Worm (Caenorhabditis elegans) whole organism, midembryonic: ENCODE measurements around the gene mxl-3.

Experiments used
- T22C8.4 ChIP-seq: fragments of 200-800 bp; sonication (Bioruptor generic); IDR thresholded peaks from 2 replicates; pipeline ENCODE4 v1.3.6; 2022; ENCODE audit warnings: missing genetic modification characterization, missing compliant biosample characterization
- cog-1 ChIP-seq: sonication (generic microtip); optimal IDR thresholded peaks from 2 replicates; lab custom pipeline; 2016; ENCODE audit warnings: missing genetic modification characterization, missing compliant biosample characterization
- flt-1 ChIP-seq: fragments of 200-800 bp; sonication (Bioruptor generic); IDR thresholded peaks from 2 replicates; pipeline ENCODE4 v1.3.6; 2022; ENCODE audit warnings: missing genetic modification characterization, missing compliant biosample characterization
- klf-2 ChIP-seq: fragments of 200-800 bp; sonication (Bioruptor generic); conservative IDR thresholded peaks from 2 replicates; pipeline ENCODE4 v1.3.6; 2022; ENCODE audit warnings: missing genetic modification reagents, missing genetic modification characterization, missing compliant biosample characterization
- med-1 ChIP-seq: sonication (generic microtip); optimal IDR thresholded peaks from 2 replicates; lab custom pipeline; 2017; ENCODE audit warnings: missing genetic modification characterization, mild to moderate bottlenecking, missing compliant biosample characterization, antibody characterized with exemption, missing genetic modification reagents; ENCODE audit not compliant: insufficient read depth
- ref-1 ChIP-seq: fragments of 200-800 bp; sonication (Bioruptor generic); conservative IDR thresholded peaks from 2 replicates; pipeline ENCODE4 v1.3.6; 2022; ENCODE audit warnings: missing genetic modification reagents, missing genetic modification characterization, missing compliant biosample characterization
- tab-1 ChIP-seq: fragments of 200-800 bp; sonication (Bioruptor generic); IDR thresholded peaks from 2 replicates; pipeline ENCODE4 v1.3.6; 2022; ENCODE audit warnings: missing genetic modification characterization, missing compliant biosample characterization
- ztf-23 ChIP-seq: fragments of 200-800 bp; sonication (Bioruptor generic); IDR thresholded peaks from 2 replicates; pipeline ENCODE4 v1.3.6; 2022; ENCODE audit warnings: missing genetic modification reagents, missing genetic modification characterization, missing compliant biosample characterization
- ztf-29 ChIP-seq: fragments of 200-800 bp; sonication (Bioruptor generic); IDR thresholded peaks from 2 replicates; pipeline ENCODE4 v1.3.6; 2022; ENCODE audit warnings: missing genetic modification reagents, missing genetic modification characterization, missing compliant biosample characterization

Gene mxl-3

DNA sequence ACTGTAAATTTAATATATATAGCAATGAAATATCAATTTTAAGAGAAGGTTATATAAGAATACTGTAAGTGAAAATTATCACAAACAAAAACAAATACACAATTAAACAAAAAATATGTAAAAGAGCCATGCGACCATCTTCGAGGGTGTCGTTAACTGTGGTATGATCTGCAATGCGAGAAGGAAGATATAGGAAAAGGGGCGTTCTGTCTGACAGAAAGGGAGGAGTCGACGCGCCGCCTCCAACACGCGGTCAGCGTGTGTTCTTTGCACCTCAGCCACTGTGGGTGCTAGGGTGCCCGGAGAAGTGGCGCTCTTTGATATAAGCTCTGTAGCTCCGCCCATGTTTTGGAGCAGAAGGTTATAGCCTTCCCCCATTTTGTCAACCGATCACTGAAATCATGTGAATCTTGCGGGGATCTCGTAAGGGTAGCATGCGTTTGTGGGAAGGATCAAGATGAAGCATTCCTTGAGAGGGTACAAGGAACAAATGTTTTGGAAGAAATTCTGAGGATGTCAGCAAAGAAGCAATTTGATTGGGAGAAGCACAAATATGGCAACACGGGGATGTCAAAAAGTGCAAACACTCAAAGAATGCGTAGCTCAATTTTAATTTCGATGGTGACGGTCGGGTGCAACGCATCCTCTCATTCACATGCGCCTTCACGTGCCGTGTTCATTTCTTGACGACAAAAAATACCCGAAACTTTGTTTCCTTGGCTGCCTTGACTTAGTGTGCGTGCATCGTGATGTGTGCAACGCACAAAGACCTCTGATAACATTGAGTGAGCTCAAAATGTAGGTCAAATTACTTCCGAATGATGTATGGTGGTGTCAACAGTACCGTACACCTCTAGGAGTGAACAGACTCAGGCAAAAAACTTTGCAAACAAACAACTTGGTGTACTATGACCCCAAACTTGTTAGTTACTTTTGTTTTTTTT is at the start of gene mxl-3:
Gene mxl-3, minus strand, starts transcription at position 1 of the 944 bp plus-strand sequence.
- TF ChIP-seq med-1 (GFP tag; lab: Kevin White, UChicago) (no peak), tab-1 (GFP tag; lab: Robert Waterston, UW) (no peak), cog-1 (tag; lab: Kevin White, UChicago) (no peak), T22C8.4 (GFP tag; lab: Robert Waterston, UW) (no peak), klf-2 (GFP tag; lab: Robert Waterston, UW) (no peak), ztf-29 (GFP tag; lab: Robert Waterston, UW) (no peak)

- no peak for TF ChIP-seq med-1 (GFP tag; lab: Kevin White, UChicago)
- TF ChIP-seq T22C8.4 (GFP tag; lab: Robert Waterston, UW), result no peak
- TF ChIP-seq cog-1 (tag; lab: Kevin White, UChicago), result no peak
- TF ChIP-seq klf-2 (GFP tag; lab: Robert Waterston, UW), result no peak
- no peak for TF ChIP-seq ref-1 (GFP tag; lab: Robert Waterston, UW)
- no peak for TF ChIP-seq ztf-29 (GFP tag; lab: Robert Waterston, UW)
- no peak for TF ChIP-seq tab-1 (GFP tag; lab: Robert Waterston, UW)
- no peak for TF ChIP-seq flt-1
These were observed 48.6 kb upstream of the mxl-3 start, which contains the start of gene F02C12.2 for ce11 chrX:13399221-13399620. TSS of gene F02C12.2 (minus strand) at chrX:13399321.

- TF ChIP-seq flt-1 (no peak), cog-1 (tag; lab: Kevin White, UChicago) (peak; percentile 44)
These were observed 46.0 kb upstream of the mxl-3 start, which contains the start of gene F02C12.3 for ce11 chrX:13396550-13397023. TSS of gene F02C12.3 (plus strand) at chrX:13396973.

DNA sequence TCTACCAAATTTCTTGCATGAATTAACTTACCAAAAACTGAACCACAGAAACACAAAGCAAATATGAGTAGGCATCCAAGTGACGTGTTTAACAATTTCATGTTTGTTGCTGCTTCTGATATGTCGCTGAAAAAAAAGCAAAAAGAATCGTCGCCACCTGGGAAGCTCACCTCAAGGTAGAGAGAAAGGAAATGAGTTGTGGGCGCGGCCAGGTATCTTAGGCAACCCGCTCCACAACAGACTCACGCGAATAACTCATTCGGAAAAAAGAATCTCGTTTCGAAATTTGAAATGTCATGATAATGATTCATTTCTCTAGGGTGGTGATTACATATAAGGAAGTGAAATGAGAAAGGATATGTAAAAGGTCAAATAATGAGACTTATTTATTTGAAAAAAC is 44.4 kb upstream of the mxl-3 start, which contains the start of gene irld-2:
Gene irld-2, minus strand, starts transcription at position 101 of the 400 bp plus-strand sequence.
- no peak for TF ChIP-seq klf-2 (GFP tag; lab: Robert Waterston, UW)
- no peak for TF ChIP-seq ztf-29 (GFP tag; lab: Robert Waterston, UW)
- no peak for TF ChIP-seq med-1 (GFP tag; lab: Kevin White, UChicago)
- no peak for TF ChIP-seq tab-1 (GFP tag; lab: Robert Waterston, UW)
- TF ChIP-seq flt-1, result no peak
- no peak for TF ChIP-seq cog-1 (tag; lab: Kevin White, UChicago)
- no peak for TF ChIP-seq ref-1 (GFP tag; lab: Robert Waterston, UW)
- TF ChIP-seq T22C8.4 (GFP tag; lab: Robert Waterston, UW), result no peak
- no peak for TF ChIP-seq ztf-23 (GFP tag; lab: Robert Waterston, UW)

DNA sequence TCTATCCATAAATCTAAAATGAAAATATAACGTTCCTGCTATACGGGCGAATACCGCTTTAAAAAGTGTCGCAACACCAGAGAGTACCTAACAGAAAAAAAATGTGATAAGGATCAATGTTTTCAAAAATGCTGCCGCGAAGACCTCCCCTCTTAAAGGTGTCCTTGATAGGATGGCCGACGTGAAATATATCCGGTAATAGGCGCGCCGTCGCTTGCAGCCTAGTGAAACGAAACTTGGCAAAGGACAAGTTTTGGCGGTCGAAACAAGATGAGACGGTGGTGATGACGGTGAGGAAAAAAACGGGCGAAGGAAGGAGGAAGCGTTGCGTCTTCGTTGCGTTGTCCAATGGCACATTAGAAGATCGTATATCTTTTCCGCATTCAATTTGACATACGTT is 38.2 kb upstream of the mxl-3 start:
- TF ChIP-seq ztf-29 (GFP tag; lab: Robert Waterston, UW), result no peak
- no peak for TF ChIP-seq T22C8.4 (GFP tag; lab: Robert Waterston, UW)
- TF ChIP-seq flt-1, result no peak
- no peak for TF ChIP-seq tab-1 (GFP tag; lab: Robert Waterston, UW)
- TF ChIP-seq med-1 (GFP tag; lab: Kevin White, UChicago), result no peak
- TF ChIP-seq ztf-23 (GFP tag; lab: Robert Waterston, UW), result no peak
- no peak for TF ChIP-seq klf-2 (GFP tag; lab: Robert Waterston, UW)
- TF ChIP-seq ref-1 (GFP tag; lab: Robert Waterston, UW), result no peak
- no peak for TF ChIP-seq cog-1 (tag; lab: Kevin White, UChicago)

ce11 chrX:13387497-13387953 is 36.9 kb upstream of the mxl-3 start, which contains the start of gene C49F8.3:
TSS of gene C49F8.3 (minus strand) at chrX:13387547.
- TF ChIP-seq ztf-23 (GFP tag; lab: Robert Waterston, UW), result no peak
- TF ChIP-seq T22C8.4 (GFP tag; lab: Robert Waterston, UW), result no peak
- TF ChIP-seq med-1 (GFP tag; lab: Kevin White, UChicago), result no peak
- TF ChIP-seq cog-1 (tag; lab: Kevin White, UChicago), result no peak
- TF ChIP-seq ztf-29 (GFP tag; lab: Robert Waterston, UW), result no peak
- TF ChIP-seq tab-1 (GFP tag; lab: Robert Waterston, UW), result no peak
- TF ChIP-seq ref-1 (GFP tag; lab: Robert Waterston, UW), result no peak
- TF ChIP-seq klf-2 (GFP tag; lab: Robert Waterston, UW), result no peak
- TF ChIP-seq flt-1, result no peak

ce11 chrX:13384743-13385142 is 34.1 kb upstream of the mxl-3 start:
- TF ChIP-seq ztf-23 (GFP tag; lab: Robert Waterston, UW) (no peak), klf-2 (GFP tag; lab: Robert Waterston, UW) (no peak), tab-1 (GFP tag; lab: Robert Waterston, UW) (no peak), T22C8.4 (GFP tag; lab: Robert Waterston, UW) (no peak), flt-1 (no peak), cog-1 (tag; lab: Kevin White, UChicago) (no peak), ztf-29 (GFP tag; lab: Robert Waterston, UW) (no peak), med-1 (GFP tag; lab: Kevin White, UChicago) (no peak), ref-1 (GFP tag; lab: Robert Waterston, UW) (no peak)

DNA sequence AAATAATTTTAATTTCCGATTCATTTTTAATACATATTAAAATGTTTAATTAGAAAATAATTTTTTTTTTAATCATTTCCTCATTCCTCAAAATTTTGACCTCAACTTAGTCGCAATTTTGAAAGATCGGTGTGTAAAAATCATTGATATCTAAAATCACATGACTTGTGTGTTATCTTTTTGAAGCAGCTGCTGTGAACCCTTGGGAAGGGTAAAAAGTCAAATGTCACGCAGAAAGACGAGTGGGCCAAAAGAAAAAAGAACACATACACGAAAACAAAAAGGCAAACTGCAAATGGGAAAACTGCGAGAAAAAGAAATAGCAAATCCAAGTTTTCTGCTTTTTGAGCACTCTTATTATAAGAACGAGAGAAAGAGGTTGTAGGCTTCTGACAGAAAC is 32.7 kb upstream of the mxl-3 start:
- TF ChIP-seq T22C8.4 (GFP tag; lab: Robert Waterston, UW) (no peak), tab-1 (GFP tag; lab: Robert Waterston, UW) (no peak), klf-2 (GFP tag; lab: Robert Waterston, UW) (no peak), med-1 (GFP tag; lab: Kevin White, UChicago) (no peak), flt-1 (no peak), cog-1 (tag; lab: Kevin White, UChicago) (no peak), ref-1 (GFP tag; lab: Robert Waterston, UW) (no peak), ztf-29 (GFP tag; lab: Robert Waterston, UW) (no peak), ztf-23 (GFP tag; lab: Robert Waterston, UW) (no peak)
